Worm (Caenorhabditis elegans) whole organism, L2 larva: ENCODE results near the gene F46H6.5.

Source experiments
- dmd-4 ChIP-seq: sonication (generic microtip); optimal IDR thresholded peaks from 2 replicates; lab custom pipeline; 2017; ENCODE audit warnings: missing biosample characterization, missing genetic modification characterization
- egl-27 ChIP-seq: sonication (generic microtip); optimal IDR thresholded peaks from 3 replicates; lab custom pipeline; 2017; ENCODE audit warnings: missing biosample characterization, missing genetic modification reagents, missing genetic modification characterization
- lin-39 ChIP-seq: fragments of 150-350 bp; optimal IDR thresholded peaks from 2 replicates; lab custom pipeline; 2014; ENCODE audit warnings: missing biosample characterization, missing genetic modification reagents, missing genetic modification characterization
- mdl-1 ChIP-seq, 2 experiments: fragments of 150-350 bp in 1 of 2; sonication (generic microtip) in 1 of 2; optimal IDR thresholded peaks; 2 replicates each; lab custom pipeline; 2017; ENCODE audit warnings: missing biosample characterization in 2 of 2, missing genetic modification characterization in 2 of 2
- nhr-10 ChIP-seq: sonication (generic microtip); optimal IDR thresholded peaks from 2 replicates; lab custom pipeline; 2017; ENCODE audit warnings: missing biosample characterization, missing genetic modification characterization
- nhr-23 ChIP-seq: fragments of 150-350 bp; optimal IDR thresholded peaks from 2 replicates; lab custom pipeline; 2014; ENCODE audit warnings: missing biosample characterization, missing genetic modification reagents, missing genetic modification characterization
- unc-62 ChIP-seq: fragments of 150-350 bp; optimal IDR thresholded peaks from 2 replicates; lab custom pipeline; 2014; ENCODE audit warnings: missing biosample characterization, missing genetic modification reagents, missing genetic modification characterization

DNA sequence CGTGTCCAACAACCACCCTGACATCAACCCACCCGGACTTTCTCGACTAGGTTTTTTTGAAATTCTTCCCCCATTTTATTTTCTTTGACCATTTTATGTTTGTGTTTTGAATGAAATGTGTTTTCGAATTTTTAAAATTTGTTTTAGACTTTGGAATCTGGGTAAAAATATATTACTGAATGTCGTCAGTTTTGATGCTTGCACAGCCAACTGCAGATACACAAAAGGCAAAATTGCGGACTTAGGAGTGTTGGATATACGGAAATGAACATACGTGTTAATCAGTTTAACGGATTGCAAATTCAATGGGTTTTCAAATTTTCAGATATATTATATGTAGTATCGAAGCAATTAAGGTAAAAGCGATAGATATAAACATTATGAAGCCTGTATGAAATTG lies 24.8 kb upstream of the F46H6.5 start:
- TF ChIP-seq dmd-4 (tag; lab: Kevin White, UChicago) (no peak), nhr-10 (tag; lab: Kevin White, UChicago) (no peak), nhr-23 (tag; lab: Kevin White, UChicago) (no peak), mdl-1 (tag; optimal IDR thresholded peaks at IDR 0.05; lab: Kevin White, UChicago) (no peak), egl-27 (tag; lab: Kevin White, UChicago) (no peak), unc-62 (GFP tag; lab: Kevin White, UChicago) (no peak), lin-39 (no peak)
